Fruit fly (Drosophila melanogaster) whole organism, wandering third instar larva: ENCODE results near the gene Snm1.
A peak's percentile ranks its signal among the peaks of the same experiment; 100 is the strongest.

ENCODE experiments used
- Jra ChIP-seq: sonication (Bioruptor generic); optimal IDR thresholded peaks from 2 replicates; lab custom pipeline; 2016; ENCODE audit warnings: missing biosample characterization, missing genetic modification characterization
- Myc ChIP-seq: fragments of >200 bp; optimal IDR thresholded peaks from 2 replicates; lab custom pipeline; 2017
- dl ChIP-seq, 2 experiments: fragments of 175-275, 200-275 bp in 1 of 2; fragments of 200-275 bp in 1 of 2; sonication (Bioruptor generic); optimal IDR thresholded peaks; lab custom pipeline; 2018; ENCODE audit warnings: mild to moderate bottlenecking in 2 of 2, missing biosample characterization in 2 of 2, missing genetic modification characterization in 2 of 2, moderate library complexity in 2 of 2; ENCODE audit not compliant: partially characterized antibody in 2 of 2, insufficient read depth in 1 of 2
- h ChIP-seq: fragments of 200-800 bp; sonication (Bioruptor generic); optimal IDR thresholded peaks from 3 replicates; lab custom pipeline; 2016; ENCODE audit warnings: missing biosample characterization, mild to moderate bottlenecking, missing genetic modification characterization
- usp ChIP-seq: fragments of >200 bp; optimal IDR thresholded peaks from 2 replicates; lab custom pipeline; 2017; ENCODE audit warnings: missing biosample characterization, missing genetic modification characterization

- no peak for TF ChIP-seq Myc (lab: Kevin White, UChicago)
- no peak for TF ChIP-seq usp (GFP tag; lab: Kevin White, UChicago)
- TF ChIP-seq h (GFP tag; lab: Kevin White, UChicago): peak; percentile 56
- TF ChIP-seq dl (GFP tag; optimal IDR thresholded peaks at IDR 0.05; lab: Kevin White, UChicago; ENCODE audit: insufficient read depth in 1 of 2, partially characterized antibody in 2 of 2): no peak
- no peak for TF ChIP-seq Jra (GFP tag; lab: Kevin White, UChicago)
Observed at dm6 chr3R:5606477-5606876, 51.6 kb downstream of the Snm1 start, which contains the start of gene asl.
